Worm (Caenorhabditis elegans): Measurements from ENCODE around the gene F33G12.3.

Gene F33G12.3

DNA sequence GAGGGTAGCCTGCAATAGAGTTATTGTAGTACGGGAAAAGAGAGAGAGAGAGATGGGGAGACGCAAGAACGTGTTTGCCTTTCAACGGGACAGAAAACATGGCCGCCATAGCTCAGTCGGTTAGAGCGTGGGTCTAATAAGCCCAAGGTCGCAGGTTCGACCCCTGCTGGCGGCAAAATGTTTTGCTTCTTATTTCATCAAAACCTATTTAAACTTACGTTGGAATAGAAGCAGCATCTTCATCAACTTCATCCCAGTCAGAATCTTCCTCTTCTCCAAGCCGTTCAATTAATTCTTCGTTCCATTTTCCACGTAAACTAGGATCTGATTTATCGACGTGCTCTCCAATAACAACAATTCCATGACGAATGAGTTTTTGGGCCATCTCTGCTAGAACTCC, 1.2 kb downstream of the F33G12.3 start (continued):
- TF ChIP-seq dpff-1 (tag; optimal IDR thresholded peaks at IDR 0.05): no peak
- peak; percentile 67 for TF ChIP-seq attf-5 (GFP tag; optimal IDR thresholded peaks at IDR 0.05)
- TF ChIP-seq egl-18 (GFP tag; IDR thresholded peaks at IDR 0.05): 0 out of 2 replicates have a peak, but pooled peaks have one; percentile 19
- peak; percentile 76 for TF ChIP-seq nhr-90 (tag; optimal IDR thresholded peaks at IDR 0.05)
- peak; percentile 70 for TF ChIP-seq ceh-100 (GFP tag; IDR thresholded peaks at IDR 0.05)
- TF ChIP-seq ztf-6 (GFP tag; IDR thresholded peaks at IDR 0.05): 0 out of 2 replicates have a peak, but pooled peaks have one; percentile 71
- TF ChIP-seq ztf-3 (GFP tag; optimal IDR thresholded peaks at IDR 0.05): no peak
- TF ChIP-seq nhr-80 (tag; optimal IDR thresholded peaks at IDR 0.05): peak; percentile 24
- TF ChIP-seq Y53F4B.3 (GFP tag; IDR thresholded peaks at IDR 0.05): no peak; the same call in 1 of the 2 replicates
- TF ChIP-seq K12H6.12 (tag; optimal IDR thresholded peaks at IDR 0.05): peak; percentile 36
- peak; percentile 25; the same call in 1 of the 2 replicates for TF ChIP-seq ceh-91 (GFP tag; IDR thresholded peaks at IDR 0.05)
- 0 out of 2 replicates have a peak, but pooled peaks have one; percentile 13 for TF ChIP-seq C17E4.6 (GFP tag; IDR thresholded peaks at IDR 0.05)
- no peak for TF ChIP-seq sdz-38 (tag; optimal IDR thresholded peaks at IDR 0.05)
- peak; percentile 43 for TF ChIP-seq B0035.1 (tag; optimal IDR thresholded peaks at IDR 0.05)
- TF ChIP-seq Y53G8AR.9 (GFP tag; conservative IDR thresholded peaks at IDR 0.05): no peak; the same call in 1 of the 2 replicates
- no peak for TF ChIP-seq xnd-1 (tag; optimal IDR thresholded peaks at IDR 0.05)
- TF ChIP-seq tbp1 (GFP tag; optimal IDR thresholded peaks at IDR 0.05): peak; percentile 98
- TF ChIP-seq ztf-18 (tag; optimal IDR thresholded peaks at IDR 0.05): peak; percentile 55
- no peak for TF ChIP-seq ama-1 (optimal IDR thresholded peaks at IDR 0.05)
- TF ChIP-seq ama-1 (GFP tag; optimal IDR thresholded peaks at IDR 0.05): peak; percentile 59 to 60
- peak; percentile 93 for TF ChIP-seq B0261.1 (tag; optimal IDR thresholded peaks at IDR 0.05)
- no peak for TF ChIP-seq F57A8.1 (GFP tag; optimal IDR thresholded peaks at IDR 0.05)
- TF ChIP-seq bed-2 (GFP tag; IDR thresholded peaks at IDR 0.05): no peak
- TF ChIP-seq nhr-120 (GFP tag; IDR thresholded peaks at IDR 0.05): 0 out of 2 replicates have a peak, but pooled peaks have one; percentile 48
- peak; percentile 74 for TF ChIP-seq chd-7 (tag; optimal IDR thresholded peaks at IDR 0.05)
- peak; percentile 48 for TF ChIP-seq akir-1 (GFP tag; optimal IDR thresholded peaks at IDR 0.05)
- TF ChIP-seq F39B2.1 (GFP tag; IDR thresholded peaks at IDR 0.05): no peak
- peak; percentile 72 for TF ChIP-seq mes-4 (tag; optimal IDR thresholded peaks at IDR 0.05)
- peak; percentile 36 for TF ChIP-seq madf-10 (tag; optimal IDR thresholded peaks at IDR 0.05)
- peak; percentile 35; the same call in 1 of the 2 replicates for TF ChIP-seq C06A6.2 (GFP tag; conservative IDR thresholded peaks at IDR 0.05)
- peak; percentile 44 for TF ChIP-seq repo-1 (tag; optimal IDR thresholded peaks at IDR 0.05)
- peak; percentile 87 for TF ChIP-seq rpc-1 (optimal IDR thresholded peaks at IDR 0.05)
- peak; percentile 83 for TF ChIP-seq rpc-1 (tag; optimal IDR thresholded peaks at IDR 0.05)
- no peak for TF ChIP-seq lag-1 (GFP tag; IDR thresholded peaks at IDR 0.05)
- TF ChIP-seq him-1 (tag; optimal IDR thresholded peaks at IDR 0.05): peak; percentile 38
- no peak for TF ChIP-seq dpl-1 (GFP tag; optimal IDR thresholded peaks at IDR 0.05)
- peak; percentile 87 for TF ChIP-seq nfyb-1 (GFP tag; IDR thresholded peaks at IDR 0.05)
- TF ChIP-seq snpc-1.1 (tag; optimal IDR thresholded peaks at IDR 0.05; ENCODE audit: insufficient read depth): no peak
- peak; percentile 86 for TF ChIP-seq hmg-20 (GFP tag; IDR thresholded peaks at IDR 0.05)
- peak; percentile 67 for TF ChIP-seq F23B12.7 (tag; optimal IDR thresholded peaks at IDR 0.05; ENCODE audit: insufficient read depth)
- TF ChIP-seq hrde-1 (tag; optimal IDR thresholded peaks at IDR 0.05; ENCODE audit: borderline replicate concordance): peak; percentile 63
- TF ChIP-seq mel-28 (tag; optimal IDR thresholded peaks at IDR 0.05; ENCODE audit: borderline replicate concordance): no peak
- TF ChIP-seq ceh-40 (GFP tag; IDR thresholded peaks at IDR 0.05): 0 out of 2 replicates have a peak, but pooled peaks have one; percentile 67
- TF ChIP-seq Y67H2A.10 (GFP tag; conservative IDR thresholded peaks at IDR 0.05): no peak
- TF ChIP-seq rcor-1 (GFP tag; IDR thresholded peaks at IDR 0.05): peak; percentile 65
- peak; percentile 30 for TF ChIP-seq sptf-2 (GFP tag; optimal IDR thresholded peaks at IDR 0.05)
- peak; percentile 53 for TF ChIP-seq lin-40 (tag; optimal IDR thresholded peaks at IDR 0.05)
- TF ChIP-seq ceh-58 (GFP tag; IDR thresholded peaks at IDR 0.05): peak; percentile 69; the same call in 1 of the 2 replicates
- no peak for TF ChIP-seq madf-3 (GFP tag; IDR thresholded peaks at IDR 0.05)
